Worm (Caenorhabditis elegans): ENCODE results near the gene gop-3.

Gene gop-3

DNA sequence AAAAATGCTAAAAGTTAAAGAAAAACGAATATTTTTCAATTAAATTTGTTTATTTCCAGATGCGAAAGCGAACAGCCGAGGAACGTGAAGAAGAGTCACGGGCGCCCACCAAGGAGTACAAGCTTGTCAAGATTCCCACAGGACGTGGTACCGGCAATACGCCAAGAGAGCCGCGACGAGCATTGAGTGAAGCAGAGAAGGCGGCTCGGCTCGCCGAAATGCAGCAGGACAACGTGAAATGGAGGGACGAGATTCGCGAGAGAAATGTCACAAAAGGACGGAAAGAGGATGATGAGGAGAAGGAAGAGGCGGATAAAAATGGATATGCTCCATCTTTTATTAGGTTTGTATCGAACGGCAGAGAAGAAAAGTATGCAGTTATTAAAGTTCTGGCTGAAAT is 49.9 kb downstream of the gop-3 start:
- TF ChIP-seq unc-39 (tag; optimal IDR thresholded peaks at IDR 0.05) (no peak), R02D3.7 (tag; optimal IDR thresholded peaks at IDR 0.05) (no peak), nhr-67 (tag; optimal IDR thresholded peaks at IDR 0.05) (no peak)

DNA sequence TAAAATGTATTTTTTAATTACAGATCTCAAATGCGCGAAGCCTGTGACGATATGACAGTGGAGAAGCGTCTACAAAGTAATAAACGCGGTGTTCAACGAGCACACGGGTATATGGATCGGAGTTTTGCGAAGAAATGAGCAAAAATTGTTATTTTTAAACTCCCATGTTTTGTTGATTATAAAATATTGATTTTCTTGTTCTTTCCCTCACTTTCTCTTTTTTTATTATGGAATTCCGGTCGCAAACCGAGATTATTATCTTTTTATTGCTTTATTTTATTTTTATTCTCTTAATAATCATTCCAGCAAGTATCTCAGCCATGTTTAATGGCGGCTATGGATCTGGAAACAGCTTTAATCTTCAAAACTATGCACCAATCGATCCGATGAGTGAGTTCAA is 50.4 kb downstream of the gop-3 start, which contains the start of gene pqe-1:
TSS of gene pqe-1 (plus strand) at position 301 of the 400 bp plus-strand sequence.
- TF ChIP-seq elt-1 (tag; optimal IDR thresholded peaks at IDR 0.05), result no peak
- TF ChIP-seq fkh-2 (tag; optimal IDR thresholded peaks at IDR 0.05), result no peak
- no peak for TF ChIP-seq nhr-76 (tag; optimal IDR thresholded peaks at IDR 0.05)
- no peak for TF ChIP-seq ceh-16 (tag; optimal IDR thresholded peaks at IDR 0.05)
- TF ChIP-seq skn-1 (tag; optimal IDR thresholded peaks at IDR 0.05), result no peak
- TF ChIP-seq lin-15B (tag; optimal IDR thresholded peaks at IDR 0.05), result no peak
- TF ChIP-seq unc-39 (tag; optimal IDR thresholded peaks at IDR 0.05), result no peak
- no peak for TF ChIP-seq nhr-67 (tag; optimal IDR thresholded peaks at IDR 0.05)
- no peak for TF ChIP-seq nhr-23 (tag; optimal IDR thresholded peaks at IDR 0.05)
- no peak for TF ChIP-seq ztf-4 (tag; optimal IDR thresholded peaks at IDR 0.05)

Measured in whole organism, L3 larva.